Fruit fly (Drosophila melanogaster) whole organism, wandering third instar larva: ENCODE results near the gene Osi23.

Experiments
- Hr78 ChIP-seq: fragments of >200 bp; optimal IDR thresholded peaks from 2 replicates; lab custom pipeline; 2017; ENCODE audit warnings: missing biosample characterization, missing genetic modification characterization
- br ChIP-seq: fragments of 200-800 bp; sonication (Bioruptor generic); optimal IDR thresholded peaks from 2 replicates; lab custom pipeline; 2016; ENCODE audit warnings: missing biosample characterization, missing genetic modification characterization
- dmrt93B ChIP-seq: fragments of 200-800 bp; sonication (Bioruptor generic); optimal IDR thresholded peaks from 2 replicates; lab custom pipeline; 2018; ENCODE audit warnings: missing biosample characterization, mild to moderate bottlenecking, missing genetic modification characterization

- TF ChIP-seq Hr78: no peak
- TF ChIP-seq dmrt93B (GFP tag; lab: Kevin White, UChicago): no peak
- no peak for TF ChIP-seq br (GFP tag; lab: Kevin White, UChicago)
These were observed 31.5 kb upstream of the Osi23 start, which contains the start of gene spdo for dm6 chr3R:30476367-30476766.
